Fruit fly (Drosophila melanogaster) whole organism, embryonic: ENCODE results near the gene CG15717.

Source experiments
- BEAF-32 ChIP-seq: fragments of 200-800 bp; sonication (Bioruptor generic); optimal IDR thresholded peaks from 3 replicates; lab custom pipeline; 2017; ENCODE audit warnings: missing biosample characterization, missing genetic modification characterization, mild to moderate bottlenecking, moderate library complexity, missing genetic modification reagents
- CG10274 ChIP-seq: fragments of 200-800 bp; sonication (Bioruptor generic); optimal IDR thresholded peaks from 3 replicates; lab custom pipeline; 2017; ENCODE audit warnings: missing biosample characterization, mild to moderate bottlenecking, missing genetic modification characterization
- CG12219 ChIP-seq: fragments of 200-800 bp; sonication (Bioruptor generic); optimal IDR thresholded peaks from 3 replicates; lab custom pipeline; 2018; ENCODE audit warnings: missing biosample characterization, mild to moderate bottlenecking, missing genetic modification characterization
- CG12391 ChIP-seq: fragments of 200-800 bp; sonication (Bioruptor generic); optimal IDR thresholded peaks from 3 replicates; lab custom pipeline; 2018; ENCODE audit warnings: missing biosample characterization, mild to moderate bottlenecking, missing genetic modification characterization, moderate library complexity
- CG12659 ChIP-seq: fragments of 200-800 bp; sonication (Bioruptor generic); optimal IDR thresholded peaks from 3 replicates; lab custom pipeline; 2017; ENCODE audit warnings: mild to moderate bottlenecking, missing biosample characterization, missing genetic modification reagents, missing genetic modification characterization
- CG1603 ChIP-seq: fragments of 200-800 bp; sonication (Bioruptor generic); optimal IDR thresholded peaks from 2 replicates; lab custom pipeline; 2019; ENCODE audit warnings: missing biosample characterization, mild to moderate bottlenecking, missing genetic modification characterization, moderate library complexity
- CG16813 ChIP-seq: fragments of 200-800 bp; sonication (Bioruptor generic); IDR thresholded peaks from 3 replicates; pipeline ENCODE4 v1.3.6; 2022; ENCODE audit warnings: missing biosample characterization, missing genetic modification characterization; ENCODE audit not compliant: partially characterized antibody
- CG1792 ChIP-seq: fragments of 200-800 bp; sonication (Bioruptor generic); optimal IDR thresholded peaks from 2 replicates; lab custom pipeline; 2016; ENCODE audit warnings: missing biosample characterization, missing genetic modification characterization
- CG1832 ChIP-seq: fragments of 200-800 bp; sonication (Bioruptor generic); optimal IDR thresholded peaks from 2 replicates; lab custom pipeline; 2017; ENCODE audit warnings: missing biosample characterization, mild to moderate bottlenecking, missing genetic modification characterization, inconsistent platforms
- CG2712 ChIP-seq: fragments of 200-800 bp; optimal IDR thresholded peaks from 3 replicates; lab custom pipeline; 2019; ENCODE audit warnings: missing biosample characterization, mild to moderate bottlenecking, missing genetic modification characterization, moderate library complexity
- CG3065 ChIP-seq: fragments of 200-800 bp; sonication (Bioruptor generic); optimal IDR thresholded peaks from 2 replicates; lab custom pipeline; 2016; ENCODE audit warnings: missing biosample characterization, missing genetic modification characterization
- CG6254 ChIP-seq: fragments of 200-800 bp; sonication (Bioruptor generic); optimal IDR thresholded peaks from 3 replicates; lab custom pipeline; 2017; ENCODE audit warnings: mild to moderate bottlenecking, missing biosample characterization, missing genetic modification reagents, missing genetic modification characterization
- CG6791 ChIP-seq: fragments of 200-800 bp; sonication (Bioruptor generic); IDR thresholded peaks from 3 replicates; pipeline ENCODE4 v1.3.6; 2022; ENCODE audit warnings: missing biosample characterization, missing genetic modification characterization; ENCODE audit not compliant: partially characterized antibody
- CG7963 ChIP-seq: fragments of 200-800 bp; sonication (Bioruptor generic); IDR thresholded peaks from 3 replicates; pipeline ENCODE4 v1.3.6; 2022; ENCODE audit warnings: missing biosample characterization, missing genetic modification characterization; ENCODE audit not compliant: partially characterized antibody
- CG8478 ChIP-seq: fragments of >200 bp; optimal IDR thresholded peaks from 2 replicates; lab custom pipeline; 2018
- CG9609 ChIP-seq: fragments of 200-800 bp; sonication (Bioruptor generic); optimal IDR thresholded peaks from 3 replicates; lab custom pipeline; 2016; ENCODE audit warnings: missing biosample characterization, missing genetic modification characterization
- CG9932 ChIP-seq: fragments of 200-800 bp; sonication (Bioruptor generic); IDR thresholded peaks from 2 replicates; pipeline ENCODE4 v1.3.6; 2022; ENCODE audit warnings: missing biosample characterization, missing genetic modification characterization
- Dbx ChIP-seq: fragments of 200-800 bp; sonication (Bioruptor generic); IDR thresholded peaks from 3 replicates; pipeline ENCODE4 v1.3.6; 2022; ENCODE audit warnings: missing biosample characterization, missing genetic modification characterization
- Dll ChIP-seq: fragments of 200-800 bp; sonication (Bioruptor generic); IDR thresholded peaks from 4 replicates; pipeline ENCODE4 v1.3.6; 2022; ENCODE audit warnings: missing biosample characterization, missing genetic modification characterization; ENCODE audit not compliant: partially characterized antibody
- Doc3 ChIP-seq: fragments of 200-800 bp; sonication (Bioruptor generic); IDR thresholded peaks from 3 replicates; pipeline ENCODE4 v1.3.6; 2022; ENCODE audit warnings: missing biosample characterization, missing genetic modification characterization; ENCODE audit not compliant: partially characterized antibody
- E2f2 ChIP-seq: fragments of 200-800 bp; sonication (Bioruptor generic); IDR thresholded peaks from 2 replicates; pipeline ENCODE4 v1.3.6; 2022; ENCODE audit warnings: missing biosample characterization, missing genetic modification characterization
- Gug ChIP-seq: fragments of 200-800 bp; sonication (Bioruptor generic); IDR thresholded peaks from 4 replicates; pipeline ENCODE4 v1.3.6; 2022; ENCODE audit warnings: missing biosample characterization, missing genetic modification characterization
- HLH4C ChIP-seq: fragments of 200-800 bp; sonication (Bioruptor generic); IDR thresholded peaks from 3 replicates; pipeline ENCODE4 v1.3.6; 2022; ENCODE audit warnings: missing biosample characterization, missing genetic modification characterization; ENCODE audit not compliant: partially characterized antibody
- MESR4 ChIP-seq: fragments of 200-800 bp; sonication (Bioruptor generic); optimal IDR thresholded peaks from 2 replicates; lab custom pipeline; 2018; ENCODE audit warnings: missing biosample characterization, mild to moderate bottlenecking, missing genetic modification characterization, moderate library complexity
- Ssrp ChIP-seq: fragments of 200-800 bp; sonication (Bioruptor generic); optimal IDR thresholded peaks from 2 replicates; lab custom pipeline; 2018; ENCODE audit warnings: missing biosample characterization, mild to moderate bottlenecking, missing genetic modification characterization, moderate library complexity
- ato ChIP-seq: fragments of 200-800 bp; sonication (Bioruptor generic); IDR thresholded peaks from 2 replicates; pipeline ENCODE4 v1.3.6; 2022; ENCODE audit warnings: missing biosample characterization, missing genetic modification characterization; ENCODE audit not compliant: partially characterized antibody
- cg ChIP-seq: fragments of 200-800 bp; sonication (Bioruptor generic); optimal IDR thresholded peaks from 3 replicates; lab custom pipeline; 2019; ENCODE audit warnings: missing biosample characterization, mild to moderate bottlenecking, missing genetic modification characterization, moderate library complexity
- ci ChIP-seq: fragments of 200-800 bp; sonication (Bioruptor generic); IDR thresholded peaks from 3 replicates; pipeline ENCODE4 v1.3.6; 2022; ENCODE audit warnings: missing biosample characterization, missing genetic modification characterization
- crol ChIP-seq: fragments of 200-800 bp; sonication (Bioruptor generic); IDR thresholded peaks from 2 replicates; pipeline ENCODE4 v1.3.6; 2022; ENCODE audit warnings: missing biosample characterization, missing genetic modification characterization
- dm ChIP-seq: fragments of 200-800 bp; sonication (Bioruptor generic); optimal IDR thresholded peaks from 3 replicates; lab custom pipeline; 2016; ENCODE audit warnings: missing biosample characterization, missing genetic modification characterization
- inv ChIP-seq: fragments of 200-800 bp; sonication (Bioruptor generic); IDR thresholded peaks from 2 replicates; pipeline ENCODE4 v1.3.6; 2022; ENCODE audit warnings: missing biosample characterization, missing genetic modification characterization; ENCODE audit not compliant: partially characterized antibody
- knrl ChIP-seq: fragments of 200-800 bp; sonication (Bioruptor generic); IDR thresholded peaks from 3 replicates; pipeline ENCODE4 v1.3.6; 2022; ENCODE audit warnings: missing biosample characterization, missing genetic modification characterization; ENCODE audit not compliant: partially characterized antibody
- lab ChIP-seq: fragments of 200-800 bp; sonication (Bioruptor generic); optimal IDR thresholded peaks from 3 replicates; lab custom pipeline; 2017; ENCODE audit warnings: missing biosample characterization, missing genetic modification characterization, mild to moderate bottlenecking, moderate library complexity, missing genetic modification reagents
- mld ChIP-seq: fragments of 200-800 bp; sonication (Bioruptor generic); IDR thresholded peaks from 3 replicates; pipeline ENCODE4 v1.3.6; 2022; ENCODE audit warnings: missing biosample characterization, missing genetic modification characterization; ENCODE audit not compliant: partially characterized antibody
- nerfin-2 ChIP-seq: fragments of 200-800 bp; sonication (Bioruptor generic); IDR thresholded peaks from 2 replicates; pipeline ENCODE4 v1.3.6; 2022; ENCODE audit warnings: missing biosample characterization, missing genetic modification characterization; ENCODE audit not compliant: partially characterized antibody
- nom ChIP-seq: fragments of 200-800 bp; sonication (Bioruptor generic); optimal IDR thresholded peaks from 2 replicates; lab custom pipeline; 2017; ENCODE audit warnings: missing biosample characterization, missing genetic modification characterization, mild to moderate bottlenecking, moderate library complexity, missing genetic modification reagents
- pho ChIP-seq: fragments of 200-800 bp; sonication (Bioruptor generic); optimal IDR thresholded peaks from 2 replicates; lab custom pipeline; 2016; ENCODE audit warnings: missing biosample characterization, missing genetic modification characterization
- phol ChIP-seq: fragments of 200-800 bp; sonication (Bioruptor generic); optimal IDR thresholded peaks from 3 replicates; lab custom pipeline; 2018; ENCODE audit warnings: missing biosample characterization, mild to moderate bottlenecking, missing genetic modification characterization, moderate library complexity
- pzg ChIP-seq: fragments of 200-800 bp; sonication (Bioruptor generic); optimal IDR thresholded peaks from 3 replicates; lab custom pipeline; 2018; ENCODE audit warnings: missing biosample characterization, mild to moderate bottlenecking, missing genetic modification characterization, moderate library complexity
- row ChIP-seq: fragments of 200-800 bp; sonication (Bioruptor generic); IDR thresholded peaks from 3 replicates; pipeline ENCODE4 v1.3.6; 2022; ENCODE audit warnings: missing biosample characterization, missing genetic modification characterization
- sens ChIP-seq: fragments of 200-800 bp; sonication (Bioruptor generic); peaks from one replicate; lab custom pipeline; 2016; ENCODE audit warnings: missing biosample characterization, missing genetic modification characterization
- slbo ChIP-seq: fragments of 200-800 bp; sonication (Bioruptor generic); IDR thresholded peaks from 2 replicates; pipeline ENCODE4 v1.3.6; 2022; ENCODE audit warnings: missing biosample characterization, missing genetic modification characterization
- sqz ChIP-seq: fragments of 200-800 bp; sonication (Bioruptor generic); optimal IDR thresholded peaks from 3 replicates; lab custom pipeline; 2018; ENCODE audit warnings: missing biosample characterization, mild to moderate bottlenecking, missing genetic modification characterization
- tna ChIP-seq: fragments of 200-800 bp; sonication (Bioruptor generic); IDR thresholded peaks from 2 replicates; pipeline ENCODE4 v1.3.6; 2022; ENCODE audit warnings: missing biosample characterization, missing genetic modification characterization; ENCODE audit not compliant: partially characterized antibody
- unc-4 ChIP-seq: fragments of 200-800 bp; sonication (Bioruptor generic); IDR thresholded peaks from 2 replicates; pipeline ENCODE4 v1.3.6; 2022; ENCODE audit warnings: missing biosample characterization, missing genetic modification characterization; ENCODE audit not compliant: partially characterized antibody
- wdn ChIP-seq: fragments of 200-800 bp; sonication (Bioruptor generic); IDR thresholded peaks from 2 replicates; pipeline ENCODE4 v1.3.6; 2022; ENCODE audit warnings: missing biosample characterization, missing genetic modification characterization
- zen2 ChIP-seq: fragments of 200-800 bp; sonication (Bioruptor generic); IDR thresholded peaks from 3 replicates; pipeline ENCODE4 v1.3.6; 2022; ENCODE audit warnings: missing biosample characterization, missing genetic modification characterization; ENCODE audit not compliant: partially characterized antibody

CG15717 gene

dm6 chrX:13089920-13090655, 38.7 kb upstream of the CG15717 start, which contains the start of gene hep:
Gene hep, minus strand, starts transcription at chrX:13090434.
- no peak for TF ChIP-seq wdn (GFP tag; lab: Robert Waterston, UW)
- TF ChIP-seq CG12391, result no peak
- TF ChIP-seq HLH4C (GFP tag; lab: Robert Waterston, UW), result peak; percentile 86
- TF ChIP-seq ci (GFP tag; lab: Robert Waterston, UW), result 0 out of 3 replicates have a peak, but pooled peaks have one; percentile 19
- TF ChIP-seq tna (GFP tag; lab: Robert Waterston, UW), result peak; percentile 81
- peak; percentile 92 for TF ChIP-seq CG6791 (GFP tag; lab: Robert Waterston, UW)
- TF ChIP-seq phol, result no peak
- TF ChIP-seq CG12659 (GFP tag; lab: Kevin White, UChicago), result peak; percentile 13
- TF ChIP-seq CG1603 (tag; lab: Kevin White, UChicago), result peak; percentile 17
- peak; percentile 87 for TF ChIP-seq CG16813
- TF ChIP-seq pzg (GFP tag; lab: Kevin White, UChicago), result peak; percentile 36
- peak; percentile 28; the same call in 1 of the 2 replicates for TF ChIP-seq E2f2 (GFP tag; lab: Robert Waterston, UW)
- TF ChIP-seq cg (GFP tag; lab: Kevin White, UChicago), result peak; percentile 96
- TF ChIP-seq nom (GFP tag; lab: Kevin White, UChicago), result peak; percentile 35
- TF ChIP-seq CG6254 (GFP tag; lab: Kevin White, UChicago), result no peak
- TF ChIP-seq knrl (GFP tag; lab: Robert Waterston, UW), result peak; percentile 86
- TF ChIP-seq CG8478 (lab: Kevin White, UChicago), result peak; percentile 87
- TF ChIP-seq CG9609 (GFP tag; lab: Kevin White, UChicago), result no peak
- TF ChIP-seq sens, result peak; percentile 58
- peak; percentile 31; the same call in 1 of the 4 replicates for TF ChIP-seq Gug (GFP tag; lab: Robert Waterston, UW)
- TF ChIP-seq mld (GFP tag; lab: Robert Waterston, UW), result peak; percentile 79; the same call in 2 of the 3 replicates
- TF ChIP-seq ato (GFP tag; lab: Robert Waterston, UW), result peak; percentile 81
- TF ChIP-seq CG1792 (GFP tag; lab: Kevin White, UChicago), result no peak
- TF ChIP-seq CG7963 (GFP tag; lab: Robert Waterston, UW), result peak; percentile 86
- TF ChIP-seq row (GFP tag; lab: Robert Waterston, UW), result peak; percentile 59
- peak; percentile 83 for TF ChIP-seq MESR4
- no peak for TF ChIP-seq sqz (GFP tag; lab: Kevin White, UChicago)
- peak; percentile 30 for TF ChIP-seq dm (GFP tag; lab: Kevin White, UChicago)
- TF ChIP-seq CG3065 (GFP tag; lab: Kevin White, UChicago), result no peak
- TF ChIP-seq Ssrp (tag; lab: Kevin White, UChicago), result no peak
- peak; percentile 57 for TF ChIP-seq CG9932 (GFP tag; lab: Robert Waterston, UW)
- peak; percentile 76 for TF ChIP-seq unc-4 (GFP tag; lab: Robert Waterston, UW)
- TF ChIP-seq CG12219 (GFP tag; lab: Kevin White, UChicago), result no peak
- TF ChIP-seq inv, result peak; percentile 86
- TF ChIP-seq zen2 (GFP tag; lab: Robert Waterston, UW), result peak; percentile 74
- peak; percentile 77 for TF ChIP-seq BEAF-32 (GFP tag; lab: Kevin White, UChicago)
- TF ChIP-seq Dll, result peak; percentile 73; the same call in 3 of the 4 replicates
- peak; percentile 65 for TF ChIP-seq Doc3 (GFP tag; lab: Robert Waterston, UW)
- peak; percentile 81 for TF ChIP-seq crol (GFP tag; lab: Robert Waterston, UW)
- no peak for TF ChIP-seq Dbx (GFP tag; lab: Robert Waterston, UW)
- no peak for TF ChIP-seq CG10274 (GFP tag; lab: Kevin White, UChicago)
- TF ChIP-seq CG1832 (GFP tag; lab: Kevin White, UChicago), result peak; percentile 69
- TF ChIP-seq nerfin-2 (GFP tag; lab: Robert Waterston, UW), result peak; percentile 79
- no peak for TF ChIP-seq CG2712 (tag; lab: Kevin White, UChicago)
- peak; percentile 19; the same call in 1 of the 2 replicates for TF ChIP-seq slbo (GFP tag; lab: Robert Waterston, UW)
- TF ChIP-seq lab (GFP tag; lab: Kevin White, UChicago), result no peak
- TF ChIP-seq pho (GFP tag; lab: Kevin White, UChicago), result peak; percentile 5
